Fruit fly (Drosophila melanogaster) whole organism, embryonic: Measurements from ENCODE around the gene mRpL14.

Source experiments
- CG1233 ChIP-seq: fragments of 200-800 bp; sonication (Bioruptor generic); optimal IDR thresholded peaks from 4 replicates; lab custom pipeline; 2018; ENCODE audit warnings: missing biosample characterization, mild to moderate bottlenecking, missing genetic modification characterization
- CG14441 ChIP-seq: fragments of 200-800 bp; sonication (Bioruptor generic); IDR thresholded peaks from 2 replicates; pipeline ENCODE4 v1.3.6; 2022; ENCODE audit warnings: missing biosample characterization, missing genetic modification characterization
- CG14667 ChIP-seq: fragments of 200-800 bp; sonication (Bioruptor generic); IDR thresholded peaks from 2 replicates; pipeline ENCODE4 v1.3.6; 2022; ENCODE audit warnings: missing biosample characterization, missing genetic modification characterization
- CG18262 ChIP-seq: fragments of 200-800 bp; optimal IDR thresholded peaks from 3 replicates; lab custom pipeline; 2019; ENCODE audit warnings: missing biosample characterization, mild to moderate bottlenecking, missing genetic modification characterization, moderate library complexity
- Dll ChIP-seq: fragments of 200-800 bp; sonication (Bioruptor generic); IDR thresholded peaks from 4 replicates; pipeline ENCODE4 v1.3.6; 2022; ENCODE audit warnings: missing biosample characterization, missing genetic modification characterization; ENCODE audit not compliant: partially characterized antibody
- dm ChIP-seq: fragments of 200-800 bp; sonication (Bioruptor generic); optimal IDR thresholded peaks from 3 replicates; lab custom pipeline; 2016; ENCODE audit warnings: missing biosample characterization, missing genetic modification characterization
- gfzf ChIP-seq: fragments of 200-800 bp; sonication (Bioruptor generic); optimal IDR thresholded peaks from 2 replicates; lab custom pipeline; 2016; ENCODE audit warnings: missing biosample characterization, mild to moderate bottlenecking, missing genetic modification characterization, moderate library complexity
- ind ChIP-seq: fragments of 200-800 bp; sonication (Bioruptor generic); optimal IDR thresholded peaks from 3 replicates; lab custom pipeline; 2016; ENCODE audit warnings: missing biosample characterization, missing genetic modification characterization
- jing ChIP-seq: fragments of 200-800 bp; sonication (Bioruptor generic); optimal IDR thresholded peaks from 2 replicates; lab custom pipeline; 2018; ENCODE audit warnings: missing biosample characterization, mild to moderate bottlenecking, missing genetic modification characterization
- otp ChIP-seq: fragments of 200-800 bp; sonication (Bioruptor generic); IDR thresholded peaks from 3 replicates; pipeline ENCODE4, ENCODE4 v1.3.6; 2022; ENCODE audit warnings: missing biosample characterization, missing genetic modification characterization
- pum ChIP-seq: fragments of 200-800 bp; sonication (Bioruptor generic); optimal IDR thresholded peaks from 2 replicates; lab custom pipeline; 2016; ENCODE audit warnings: missing biosample characterization, missing genetic modification characterization
- salm ChIP-seq: fragments of 200-800 bp; sonication (Bioruptor generic); optimal IDR thresholded peaks from 2 replicates; lab custom pipeline; 2018; ENCODE audit warnings: missing biosample characterization, mild to moderate bottlenecking, missing genetic modification characterization
- vvl ChIP-seq: fragments of 200-800 bp; sonication (Bioruptor generic); IDR thresholded peaks from 2 replicates; pipeline ENCODE4 v1.3.6; 2022; ENCODE audit warnings: missing biosample characterization, missing genetic modification characterization

DNA sequence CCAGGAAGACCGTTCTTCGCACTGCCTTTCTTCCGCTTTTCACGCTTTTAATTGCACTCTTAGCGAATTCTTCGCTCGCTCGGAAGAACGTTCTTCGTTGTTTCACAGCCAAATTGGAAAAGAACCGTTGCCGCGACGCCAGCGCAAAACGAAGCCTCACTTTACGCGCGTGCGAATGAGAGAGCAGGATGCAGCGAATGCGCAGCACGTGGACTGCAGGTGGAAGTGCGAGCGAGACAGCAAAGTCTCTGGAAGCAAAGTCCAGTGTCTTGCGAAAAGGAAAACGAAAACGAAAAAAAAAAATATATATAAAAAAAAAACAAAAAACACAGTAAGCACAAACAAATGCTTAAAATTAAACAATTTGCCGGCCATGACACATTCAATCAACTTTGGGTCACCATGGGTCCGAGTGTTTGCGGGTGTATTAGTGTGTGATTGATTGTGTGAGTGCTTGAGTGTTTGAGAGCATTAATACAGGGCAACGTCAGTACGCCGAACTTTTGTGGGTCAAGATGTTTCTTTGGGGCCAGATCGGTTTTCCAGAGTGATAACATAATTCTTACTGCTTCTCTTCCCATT lies 9.8 kb downstream of the mRpL14 start, which contains the start of gene Ilp6:
- no peak for TF ChIP-seq ind (GFP tag; lab: Kevin White, UChicago)
- TF ChIP-seq otp (GFP tag; lab: Robert Waterston, UW): no peak
- TF ChIP-seq jing (GFP tag; lab: Kevin White, UChicago): no peak
- TF ChIP-seq CG14667: no peak
- TF ChIP-seq pum (GFP tag; lab: Kevin White, UChicago): no peak
- no peak for TF ChIP-seq CG18262
- no peak for TF ChIP-seq CG14441 (GFP tag; lab: Robert Waterston, UW)
- no peak for TF ChIP-seq dm (GFP tag; lab: Kevin White, UChicago)
- TF ChIP-seq CG1233 (GFP tag; lab: Kevin White, UChicago): no peak
- no peak for TF ChIP-seq Dll (GFP tag; lab: Robert Waterston, UW)
- no peak for TF ChIP-seq gfzf (GFP tag; lab: Kevin White, UChicago)
- no peak for TF ChIP-seq vvl (GFP tag; lab: Robert Waterston, UW)
- no peak for TF ChIP-seq salm (tag; lab: Kevin White, UChicago)
